Worm (Caenorhabditis elegans): ENCODE measurements around the gene dyn-1.

DNA sequence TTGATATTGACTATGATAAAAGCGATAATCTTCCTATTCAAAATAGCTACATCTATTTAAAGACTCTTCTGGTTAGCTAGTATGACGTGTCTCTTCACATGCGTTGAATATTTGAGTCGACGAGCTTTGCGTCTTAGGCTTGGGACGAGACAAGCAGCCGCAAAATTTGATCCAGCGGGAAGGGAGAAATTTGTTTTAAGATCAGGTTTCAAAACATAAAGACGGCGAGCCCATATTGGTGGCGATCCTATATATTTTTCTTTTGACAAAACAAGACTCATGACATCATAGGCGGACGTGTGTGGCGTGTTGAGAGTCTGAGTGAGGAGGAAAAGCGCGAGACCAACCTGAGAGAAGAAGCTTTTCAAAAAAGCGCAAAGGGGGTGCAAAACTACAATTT is 23.2 kb upstream of the dyn-1 start:
- no peak for TF ChIP-seq ref-1 (GFP tag; conservative IDR thresholded peaks at IDR 0.05)
- TF ChIP-seq cog-1 (tag; optimal IDR thresholded peaks at IDR 0.05) = no peak
- no peak for TF ChIP-seq flt-1 (GFP tag; IDR thresholded peaks at IDR 0.05)
